Fruit fly (Drosophila melanogaster) whole organism, prepupa: ENCODE measurements around the gene mof.

ENCODE experiments used
- CG10631 ChIP-seq: fragments of 200-800 bp; sonication (Bioruptor generic); optimal IDR thresholded peaks from 2 replicates; lab custom pipeline; 2016; ENCODE audit warnings: missing biosample characterization, missing genetic modification characterization
- CG10669 ChIP-seq: fragments of 200-800 bp; sonication (Bioruptor generic); optimal IDR thresholded peaks from 3 replicates; lab custom pipeline; 2018; ENCODE audit warnings: missing biosample characterization, mild to moderate bottlenecking, missing genetic modification characterization, moderate library complexity
- CG11902 ChIP-seq: fragments of 200-800 bp; sonication (Bioruptor generic); optimal IDR thresholded peaks from 3 replicates; lab custom pipeline; 2016; ENCODE audit warnings: missing biosample characterization, missing genetic modification characterization
- CG15336 ChIP-seq: fragments of 200-800 bp; sonication (Bioruptor generic); IDR thresholded peaks from 2 replicates; pipeline ENCODE4 v1.3.6; 2022; ENCODE audit warnings: missing biosample characterization, missing genetic modification characterization
- CG16779 ChIP-seq: fragments of 200-800 bp; sonication (Bioruptor generic); optimal IDR thresholded peaks from 3 replicates; lab custom pipeline; 2017; ENCODE audit warnings: missing biosample characterization, mild to moderate bottlenecking, missing genetic modification characterization
- CG32006 ChIP-seq: fragments of 200-800 bp; sonication (Bioruptor generic); optimal IDR thresholded peaks from 3 replicates; lab custom pipeline; 2017; ENCODE audit warnings: missing biosample characterization, mild to moderate bottlenecking, missing genetic modification characterization
- CG4318 ChIP-seq: fragments of 200-800 bp; sonication (Bioruptor generic); optimal IDR thresholded peaks from 3 replicates; lab custom pipeline; 2017; ENCODE audit warnings: missing biosample characterization, mild to moderate bottlenecking, missing genetic modification characterization
- CG6276 ChIP-seq: fragments of 200-800 bp; sonication (Bioruptor generic); optimal IDR thresholded peaks from 2 replicates; lab custom pipeline; 2017; ENCODE audit warnings: missing biosample characterization, mild to moderate bottlenecking, missing genetic modification characterization
- CG7368 ChIP-seq: fragments of 200-800 bp; sonication (Bioruptor generic); optimal IDR thresholded peaks from 3 replicates; lab custom pipeline; 2016; ENCODE audit warnings: missing biosample characterization, missing genetic modification characterization
- CG8319 ChIP-seq: fragments of 200-800 bp; sonication (Bioruptor generic); optimal IDR thresholded peaks from 3 replicates; lab custom pipeline; 2016; ENCODE audit warnings: missing biosample characterization, missing genetic modification characterization
- CG9139 ChIP-seq: fragments of 200-800 bp; sonication (Bioruptor generic); optimal IDR thresholded peaks from 3 replicates; lab custom pipeline; 2017; ENCODE audit warnings: missing biosample characterization, mild to moderate bottlenecking, missing genetic modification characterization
- Eip75B ChIP-seq: fragments of 200-800 bp; sonication (Bioruptor generic); optimal IDR thresholded peaks from 3 replicates; lab custom pipeline; 2016; ENCODE audit warnings: missing biosample characterization, missing genetic modification characterization
- Eip78C ChIP-seq: fragments of 200-800 bp; sonication (Bioruptor generic); peaks from one replicate; lab custom pipeline; 2016; ENCODE audit warnings: missing biosample characterization, missing genetic modification characterization
- Eip93F ChIP-seq: fragments of 200-800 bp; sonication (Bioruptor generic); optimal IDR thresholded peaks from 2 replicates; lab custom pipeline; 2016; ENCODE audit warnings: missing biosample characterization, mild to moderate bottlenecking, missing genetic modification characterization
- Ets21C ChIP-seq: fragments of 200-800 bp; sonication (Bioruptor generic); optimal IDR thresholded peaks from 3 replicates; lab custom pipeline; 2016; ENCODE audit warnings: missing biosample characterization, missing genetic modification characterization
- Ets96B ChIP-seq: fragments of 200-800 bp; optimal IDR thresholded peaks from 2 replicates; lab custom pipeline; 2019; ENCODE audit warnings: missing biosample characterization, mild to moderate bottlenecking, missing genetic modification characterization, moderate library complexity
- Hr38 ChIP-seq: sonication (Bioruptor generic); optimal IDR thresholded peaks from 2 replicates; lab custom pipeline; 2016; ENCODE audit warnings: missing biosample characterization, missing genetic modification characterization
- Hr4 ChIP-seq: fragments of 200-800 bp; sonication (Bioruptor generic); optimal IDR thresholded peaks from 3 replicates; lab custom pipeline; 2016; ENCODE audit warnings: missing biosample characterization, missing genetic modification characterization
- Lpt ChIP-seq: fragments of 200-800 bp; sonication (Bioruptor generic); optimal IDR thresholded peaks from 3 replicates; lab custom pipeline; 2016; ENCODE audit warnings: missing biosample characterization, missing genetic modification characterization
- Met ChIP-seq: fragments of 200-800 bp; sonication (Bioruptor generic); optimal IDR thresholded peaks from 3 replicates; lab custom pipeline; 2016; ENCODE audit warnings: missing biosample characterization, missing genetic modification characterization
- OdsH ChIP-seq: fragments of 200-800 bp; sonication (Bioruptor generic); optimal IDR thresholded peaks from 3 replicates; lab custom pipeline; 2016; ENCODE audit warnings: missing biosample characterization, missing genetic modification characterization
- Smox ChIP-seq: fragments of 200-800 bp; sonication (Bioruptor generic); optimal IDR thresholded peaks from 3 replicates; lab custom pipeline; 2016; ENCODE audit warnings: missing biosample characterization, missing genetic modification characterization
- Sox102F ChIP-seq: fragments of 200-800 bp; sonication (Bioruptor generic); optimal IDR thresholded peaks from 2 replicates; lab custom pipeline; 2016; ENCODE audit warnings: missing biosample characterization, mild to moderate bottlenecking, missing genetic modification characterization
- Sox14 ChIP-seq: fragments of 200-800 bp; sonication (Bioruptor generic); optimal IDR thresholded peaks from 3 replicates; lab custom pipeline; 2016; ENCODE audit warnings: missing biosample characterization, missing genetic modification characterization
- Sox15 ChIP-seq: fragments of 200-800 bp; sonication (Bioruptor generic); optimal IDR thresholded peaks from 3 replicates; lab custom pipeline; 2016; ENCODE audit warnings: missing biosample characterization, missing genetic modification characterization
- achi ChIP-seq: fragments of 200-800 bp; sonication (Bioruptor generic); optimal IDR thresholded peaks from 3 replicates; lab custom pipeline; 2016; ENCODE audit warnings: missing biosample characterization, missing genetic modification characterization
- dac ChIP-seq: fragments of 200-800 bp; sonication (Bioruptor generic); optimal IDR thresholded peaks from 2 replicates; lab custom pipeline; 2017; ENCODE audit warnings: missing biosample characterization, mild to moderate bottlenecking, missing genetic modification characterization
- esn ChIP-seq: fragments of 200-800 bp; sonication (Bioruptor generic); optimal IDR thresholded peaks from 2 replicates; lab custom pipeline; 2016; ENCODE audit warnings: missing biosample characterization, mild to moderate bottlenecking, missing genetic modification characterization, moderate library complexity
- fd59A ChIP-seq: fragments of 200-800 bp; sonication (Bioruptor generic); optimal IDR thresholded peaks from 2 replicates; lab custom pipeline; 2017; ENCODE audit warnings: missing biosample characterization, mild to moderate bottlenecking, missing genetic modification characterization, missing genetic modification reagents
- net ChIP-seq: fragments of 200-800 bp; sonication (Bioruptor generic); optimal IDR thresholded peaks from 3 replicates; lab custom pipeline; 2016; ENCODE audit warnings: missing biosample characterization, missing genetic modification characterization
- pdm3 ChIP-seq: fragments of 200-800 bp; sonication (Bioruptor generic); optimal IDR thresholded peaks from 3 replicates; lab custom pipeline; 2016; ENCODE audit warnings: missing biosample characterization, missing genetic modification characterization
- spab ChIP-seq: fragments of 200-800 bp; sonication (Bioruptor generic); optimal IDR thresholded peaks from 2 replicates; lab custom pipeline; 2017; ENCODE audit warnings: missing biosample characterization, mild to moderate bottlenecking, missing genetic modification characterization, missing genetic modification reagents
- ss ChIP-seq, 2 experiments: fragments of 200-800 bp; sonication (Bioruptor generic); optimal IDR thresholded peaks; 2 replicates in 1 of 2; 3 replicates in 1 of 2; lab custom pipeline; 2017 to 2018; ENCODE audit warnings: mild to moderate bottlenecking in 2 of 2, missing biosample characterization in 2 of 2, missing genetic modification characterization in 2 of 2, moderate library complexity in 1 of 2
- topi ChIP-seq: fragments of 200-800 bp; sonication (Bioruptor generic); optimal IDR thresholded peaks from 3 replicates; lab custom pipeline; 2016; ENCODE audit warnings: missing biosample characterization, missing genetic modification characterization

The mof gene

DNA sequence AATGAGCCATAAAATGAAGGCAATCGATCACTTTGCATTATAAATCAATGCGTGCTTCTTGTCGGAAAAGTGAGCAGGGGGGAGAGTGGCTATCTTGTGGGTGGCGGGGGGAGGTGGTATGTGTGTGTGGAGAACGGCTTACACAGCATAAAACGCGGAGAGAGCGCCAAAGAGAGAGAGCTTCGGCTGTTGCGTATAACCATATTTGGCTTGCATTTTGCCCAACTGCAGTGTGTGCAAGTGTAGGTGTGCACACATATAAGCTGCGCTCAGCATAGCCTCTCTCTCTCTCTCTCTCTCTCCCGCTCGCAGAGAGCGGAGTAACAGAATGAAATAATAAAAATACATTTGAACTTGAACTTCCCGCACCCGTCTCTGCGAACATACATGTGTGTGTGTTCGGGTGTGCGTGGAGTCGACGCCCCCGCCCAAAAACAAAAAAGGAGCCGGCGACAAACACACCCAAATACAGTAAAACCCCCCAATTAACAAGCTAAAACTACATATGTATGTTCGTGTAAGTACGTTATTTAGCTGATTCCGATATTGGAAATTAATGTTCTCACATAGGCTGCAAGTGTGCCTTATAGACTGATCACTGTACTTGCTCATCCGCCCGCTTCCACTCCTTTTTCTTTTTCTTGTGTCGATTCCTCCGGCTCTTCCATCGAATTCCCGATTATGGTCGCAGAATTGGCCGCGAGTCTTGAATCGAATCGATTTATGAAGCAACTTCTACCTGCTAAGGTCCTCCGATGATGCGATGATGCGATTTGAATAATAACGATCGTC, 10.3 kb upstream of the mof start (continued):
- peak; percentile 90 for TF ChIP-seq esn (GFP tag; lab: Kevin White, UChicago)
- peak; percentile 66 for TF ChIP-seq CG8319
- TF ChIP-seq topi (GFP tag; lab: Kevin White, UChicago) = peak; percentile 91
- peak; percentile 81 for TF ChIP-seq net (GFP tag; lab: Kevin White, UChicago)
- peak; percentile 78 for TF ChIP-seq CG11902
- TF ChIP-seq Sox14 (GFP tag; lab: Kevin White, UChicago) = peak; percentile 89
- peak; percentile 60 for TF ChIP-seq CG9139
- peak; percentile 68 for TF ChIP-seq Sox15 (GFP tag; lab: Kevin White, UChicago)
- peak; percentile 83 for TF ChIP-seq CG10631 (GFP tag; lab: Kevin White, UChicago)
- TF ChIP-seq Met = peak; percentile 93
- peak; percentile 88 for TF ChIP-seq Smox
- no peak for TF ChIP-seq CG4318 (GFP tag; lab: Kevin White, UChicago)
- peak; percentile 84 for TF ChIP-seq pdm3
- TF ChIP-seq Eip75B = peak; percentile 89
- TF ChIP-seq Eip93F (GFP tag; lab: Kevin White, UChicago) = peak; percentile 42
- peak; percentile 76 for TF ChIP-seq spab
- peak; percentile 82 for TF ChIP-seq OdsH (GFP tag; lab: Kevin White, UChicago)

DNA sequence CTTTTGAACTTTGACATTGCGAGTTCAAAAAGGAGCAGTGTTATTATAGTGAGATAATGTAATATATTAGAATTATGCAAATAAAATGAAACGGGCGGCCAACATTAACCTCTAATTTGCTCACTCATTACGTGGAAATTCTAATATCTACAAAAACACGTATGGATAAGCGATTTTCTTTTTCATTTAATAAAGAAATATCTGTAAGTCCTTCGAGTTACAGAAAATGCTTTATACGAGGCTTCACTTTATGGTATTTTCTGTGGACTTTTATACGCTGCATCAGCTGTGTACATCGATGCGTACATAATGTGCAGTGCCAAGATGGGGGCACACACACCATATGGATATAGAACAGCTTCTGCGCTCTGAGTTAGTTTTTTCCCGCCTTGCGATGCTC, 9.3 kb upstream of the mof start:
- TF ChIP-seq ss (GFP tag; optimal IDR thresholded peaks at IDR 0.05; lab: Kevin White, UChicago) (peak in 1 of 2 experiments; percentile 23), pdm3 (peak; percentile 21), CG10669 (peak; percentile 8), Hr38 (GFP tag; lab: Kevin White, UChicago) (no peak), CG7368 (GFP tag; lab: Kevin White, UChicago) (no peak), CG6276 (GFP tag; lab: Kevin White, UChicago) (no peak), Met (peak; percentile 14), Eip78C (GFP tag; lab: Kevin White, UChicago) (peak; percentile 51), Ets96B (tag; lab: Kevin White, UChicago) (peak; percentile 24)
- TF ChIP-seq, all 60 proteins: peak for 6

DNA sequence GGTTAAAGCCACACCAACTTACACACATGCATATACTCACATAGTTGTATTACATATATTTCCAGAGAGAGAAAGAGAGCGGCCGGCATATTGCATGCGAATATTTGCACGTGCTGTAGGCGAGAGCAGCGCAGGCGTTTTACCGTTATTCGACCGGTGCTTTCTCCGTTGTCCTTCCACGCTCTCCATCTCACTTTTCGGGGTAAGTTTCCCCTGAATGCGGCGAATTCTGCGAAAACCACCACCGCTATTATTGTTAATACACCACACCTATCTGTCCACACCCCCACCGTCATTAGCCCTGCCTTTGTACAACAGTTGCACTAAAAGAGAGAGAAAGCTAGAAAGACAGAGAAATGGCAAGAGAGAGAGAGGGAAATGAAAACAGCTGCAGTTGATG, 8.9 kb upstream of the mof start:
- TF ChIP-seq Ets21C (GFP tag; lab: Kevin White, UChicago) (no peak), dac (GFP tag; lab: Kevin White, UChicago) (no peak), CG15336 (GFP tag; lab: Robert Waterston, UW) (no peak), Sox102F (GFP tag; lab: Kevin White, UChicago) (no peak), Lpt (GFP tag; lab: Kevin White, UChicago) (no peak)

DNA sequence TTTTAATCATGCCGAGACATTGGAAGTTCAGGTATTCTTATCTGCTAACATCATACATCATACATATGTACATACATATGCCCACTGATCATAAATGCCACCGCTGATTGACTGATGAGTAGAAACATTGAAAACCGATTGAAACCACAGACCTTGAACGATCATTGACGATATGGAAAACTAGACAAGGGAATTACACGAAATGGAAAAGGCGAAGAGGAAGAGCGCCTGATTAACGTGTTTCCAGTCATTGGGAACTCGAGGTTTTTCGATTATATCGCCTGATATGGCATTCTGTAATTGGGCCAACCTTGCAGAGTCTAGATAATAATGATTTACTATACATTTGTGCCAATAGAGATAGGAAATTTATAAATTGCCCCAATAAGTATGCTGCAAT, 8.2 kb upstream of the mof start:
- TF ChIP-seq CG11902 (no peak), fd59A (GFP tag; lab: Kevin White, UChicago) (no peak), CG32006 (GFP tag; lab: Kevin White, UChicago) (no peak), esn (GFP tag; lab: Kevin White, UChicago) (no peak), ss (GFP tag; optimal IDR thresholded peaks at IDR 0.05; lab: Kevin White, UChicago) (no peak), CG16779 (tag; lab: Kevin White, UChicago) (no peak), Sox14 (GFP tag; lab: Kevin White, UChicago) (no peak), achi (GFP tag; lab: Kevin White, UChicago) (no peak), Eip93F (GFP tag; lab: Kevin White, UChicago) (no peak), CG6276 (GFP tag; lab: Kevin White, UChicago) (no peak), Hr4 (no peak)
